Worm (Caenorhabditis elegans): ENCODE measurements around the gene K08H2.10.

DNA sequence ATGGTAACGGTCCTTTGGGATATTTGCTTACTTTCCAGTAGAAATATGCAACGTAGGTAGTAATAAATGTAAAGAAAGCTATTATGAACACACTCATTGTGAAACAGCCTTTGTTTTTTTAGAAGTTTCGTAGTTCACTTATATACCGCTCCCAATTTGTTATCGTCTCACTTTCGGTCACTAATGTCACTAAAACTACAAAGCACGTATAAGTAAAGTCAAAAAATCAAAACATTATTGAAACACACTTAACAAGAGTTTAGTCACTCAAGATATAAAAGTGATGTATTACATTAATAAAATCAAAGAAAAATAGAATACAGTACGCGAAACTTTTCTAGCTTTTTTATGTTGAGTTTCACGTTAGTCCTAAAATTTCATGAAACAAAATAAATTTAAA is 16.5 kb downstream of the K08H2.10 start, which contains the start of gene cyp-14A3:
- no peak for TF ChIP-seq skn-1 (tag; optimal IDR thresholded peaks at IDR 0.05)
- no peak for TF ChIP-seq ztf-11 (tag; optimal IDR thresholded peaks at IDR 0.05)
- TF ChIP-seq nhr-19 (GFP tag; conservative IDR thresholded peaks at IDR 0.05) = no peak
- TF ChIP-seq nhr-20 (tag; optimal IDR thresholded peaks at IDR 0.05) = no peak
